Worm (Caenorhabditis elegans) whole organism, dauer: ENCODE measurements around the gene Y46G5A.38.

Source experiments
- unc-62 ChIP-seq: sonication (generic microtip); optimal IDR thresholded peaks from 2 replicates; lab custom pipeline; 2017; ENCODE audit warnings: missing biosample characterization, missing genetic modification reagents, missing genetic modification characterization

Y46G5A.38 gene

DNA sequence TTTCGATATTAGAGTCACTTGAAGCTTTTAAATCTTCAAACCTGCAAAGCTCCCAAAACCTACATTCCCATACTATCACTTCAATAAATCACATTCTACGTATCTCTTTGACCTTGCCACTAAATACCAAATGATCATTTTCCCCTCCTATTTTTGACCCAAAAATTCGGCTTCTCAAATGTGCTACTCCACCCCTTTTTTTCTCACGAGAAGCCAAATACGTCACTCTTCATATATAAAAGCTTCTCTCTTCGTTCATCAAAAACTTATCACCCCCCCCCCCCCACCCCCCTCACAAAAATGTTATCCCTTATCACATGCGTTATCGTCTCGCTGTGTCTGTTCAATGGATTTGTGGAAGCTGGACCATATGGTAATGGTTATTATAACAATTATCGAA is at the start of gene Y46G5A.38:
TSS of gene Y46G5A.38 (plus strand) at position 301 of the 400 bp plus-strand sequence.
- no peak for TF ChIP-seq unc-62 (GFP tag; lab: Kevin White, UChicago)

DNA sequence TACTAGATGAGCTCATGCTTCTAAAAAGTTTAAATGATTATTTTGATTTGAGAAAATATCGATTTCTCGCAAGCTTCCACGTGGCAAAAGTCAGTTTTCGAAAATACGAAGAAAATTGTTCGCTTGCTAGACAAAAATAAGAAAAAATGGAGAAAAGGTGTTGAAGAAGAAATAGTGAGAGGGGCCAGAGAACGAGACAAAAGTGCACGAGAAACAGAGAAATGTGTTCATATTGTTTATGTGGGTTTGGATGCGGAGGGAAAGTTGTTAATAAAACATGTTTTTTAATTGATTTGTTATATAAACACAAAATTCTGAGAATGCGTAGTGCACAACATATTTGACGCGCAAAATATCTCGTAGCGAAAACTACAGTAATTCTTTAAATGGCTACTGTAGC is 41.5 kb upstream of the Y46G5A.38 start, which contains the start of gene Y46G5A.15:
TSS of gene Y46G5A.15 (minus strand) at position 26 of the 400 bp plus-strand sequence.
- TF ChIP-seq unc-62 (GFP tag; lab: Kevin White, UChicago) = no peak

ce11 chrII:12787831-12788248 is 39.0 kb upstream of the Y46G5A.38 start, which contains the start of gene alkb-7:
Gene alkb-7 (minus strand): TSS chrII:12788153.
- TF ChIP-seq unc-62 (GFP tag; lab: Kevin White, UChicago) = no peak

DNA sequence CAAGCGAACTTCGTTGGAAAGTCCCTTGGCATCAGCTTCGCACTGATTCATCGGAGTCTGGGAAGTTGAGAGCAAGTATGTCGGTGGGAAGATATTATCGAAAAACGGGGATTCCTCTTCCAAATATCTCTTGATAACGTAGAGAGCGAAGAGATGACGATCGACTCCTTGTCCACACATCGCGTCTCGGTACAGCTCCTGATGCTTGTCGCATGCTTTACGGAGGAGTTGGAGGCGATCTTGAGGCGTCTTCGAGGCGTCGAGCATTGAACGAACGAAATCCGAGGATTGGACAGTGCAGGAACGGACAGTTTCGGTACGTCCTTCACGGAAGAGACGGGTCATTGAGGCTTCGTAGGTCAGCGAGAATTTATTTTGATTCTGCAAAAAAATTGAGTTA is 37.4 kb upstream of the Y46G5A.38 start:
- TF ChIP-seq unc-62 (GFP tag; lab: Kevin White, UChicago) = no peak

- no peak for TF ChIP-seq unc-62 (GFP tag; lab: Kevin White, UChicago)
These were observed 36.5 kb upstream of the Y46G5A.38 start for ce11 chrII:12790392-12790791.

DNA sequence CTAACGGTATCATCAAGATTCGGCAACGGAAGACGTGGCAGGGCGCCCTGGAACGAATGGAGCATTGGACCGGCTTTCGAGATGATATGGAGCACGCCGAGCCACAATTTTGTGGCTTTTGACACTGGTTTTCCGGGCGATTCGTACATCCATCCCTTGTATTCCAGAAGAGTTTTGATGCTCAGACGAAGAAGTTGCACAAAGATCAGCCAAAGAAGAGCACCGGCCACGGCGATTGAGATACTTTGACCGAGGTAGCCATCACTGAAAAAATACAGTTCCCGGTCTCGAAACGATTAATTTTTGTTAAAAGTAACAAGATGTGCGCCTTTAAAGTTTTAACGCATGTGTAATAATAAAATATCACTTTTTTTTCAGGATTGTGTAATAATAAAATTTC is 31.7 kb upstream of the Y46G5A.38 start:
- TF ChIP-seq unc-62 (GFP tag; lab: Kevin White, UChicago) = no peak

- TF ChIP-seq unc-62 (GFP tag; lab: Kevin White, UChicago) = no peak
These were observed 30.8 kb upstream of the Y46G5A.38 start, which contains the start of gene cpt-1 for ce11 chrII:12796040-12796502. Gene cpt-1 (minus strand): TSS chrII:12796452.

DNA sequence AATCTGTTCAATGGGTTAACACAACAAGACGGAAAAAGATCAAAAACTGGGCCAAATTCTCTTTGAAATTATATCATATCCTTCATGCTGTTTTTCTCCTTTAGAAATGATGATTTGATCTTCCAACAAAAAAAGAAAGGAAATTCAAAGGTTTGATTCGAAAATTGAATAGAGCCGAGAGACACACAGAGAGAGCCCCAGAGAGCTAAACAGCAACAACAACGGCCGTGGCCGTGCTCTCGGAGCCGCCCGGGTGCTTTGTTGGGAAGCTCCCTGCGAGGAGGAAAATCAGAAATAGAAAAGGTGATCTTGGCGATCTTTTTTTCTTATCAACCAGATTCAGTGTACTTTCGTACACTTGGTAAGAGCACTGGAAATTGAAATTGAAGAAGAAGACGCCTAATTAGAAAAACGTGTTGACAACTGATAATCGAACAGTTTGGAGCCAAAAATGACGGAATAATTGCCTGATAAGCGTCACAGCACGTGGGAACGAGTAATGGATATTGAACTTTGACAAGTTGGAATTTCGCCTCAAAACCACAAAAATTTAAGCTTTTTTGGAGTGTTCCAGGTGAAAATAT is 29.5 kb upstream of the Y46G5A.38 start:
- TF ChIP-seq unc-62 (GFP tag; lab: Kevin White, UChicago) = no peak

ce11 chrII:12798814-12799213 is 28.0 kb upstream of the Y46G5A.38 start:
- TF ChIP-seq unc-62 (GFP tag; lab: Kevin White, UChicago) = no peak

DNA sequence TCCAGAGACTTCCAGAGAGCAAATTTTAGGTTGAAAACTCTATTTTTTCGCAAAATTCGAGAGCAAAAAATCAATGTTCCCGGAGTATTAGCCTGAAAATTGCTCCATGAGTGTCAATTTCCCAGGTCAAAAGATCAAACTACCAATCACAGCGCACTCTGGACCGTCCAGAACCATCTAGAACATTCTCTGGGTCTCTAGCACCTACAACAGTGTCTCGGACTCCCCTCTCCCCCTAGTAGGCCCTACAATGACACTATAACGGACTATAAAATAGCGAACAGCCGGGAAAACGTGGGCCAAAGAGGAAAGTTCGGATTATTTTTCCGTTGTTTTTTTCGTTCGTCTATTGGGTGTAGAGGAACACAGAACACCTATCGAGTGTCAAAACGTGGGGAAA is 27.5 kb upstream of the Y46G5A.38 start:
- no peak for TF ChIP-seq unc-62 (GFP tag; lab: Kevin White, UChicago)

ce11 chrII:12799927-12800522 is 26.8 kb upstream of the Y46G5A.38 start:
- no peak for TF ChIP-seq unc-62 (GFP tag; lab: Kevin White, UChicago)

- TF ChIP-seq unc-62 (GFP tag; lab: Kevin White, UChicago) = no peak
These were observed 21.7 kb upstream of the Y46G5A.38 start, which contains the start of the genes Y46G5A.18 and Y46G5A.47 for ce11 chrII:12805161-12805560. Gene Y46G5A.18 (minus strand): TSS chrII:12805261. Gene Y46G5A.47 (minus strand): TSS chrII:12805306.

ce11 chrII:12805765-12806384 is 21.0 kb upstream of the Y46G5A.38 start:
- TF ChIP-seq unc-62 (GFP tag; lab: Kevin White, UChicago) = no peak

ce11 chrII:12806602-12807182 is 20.2 kb upstream of the Y46G5A.38 start, which contains the start of gene spds-1:
Gene spds-1 (plus strand): TSS chrII:12806899.
- TF ChIP-seq unc-62 (GFP tag; lab: Kevin White, UChicago) = no peak

- no peak for TF ChIP-seq unc-62 (GFP tag; lab: Kevin White, UChicago)
These were observed 18.1 kb upstream of the Y46G5A.38 start for ce11 chrII:12808746-12809145.

DNA sequence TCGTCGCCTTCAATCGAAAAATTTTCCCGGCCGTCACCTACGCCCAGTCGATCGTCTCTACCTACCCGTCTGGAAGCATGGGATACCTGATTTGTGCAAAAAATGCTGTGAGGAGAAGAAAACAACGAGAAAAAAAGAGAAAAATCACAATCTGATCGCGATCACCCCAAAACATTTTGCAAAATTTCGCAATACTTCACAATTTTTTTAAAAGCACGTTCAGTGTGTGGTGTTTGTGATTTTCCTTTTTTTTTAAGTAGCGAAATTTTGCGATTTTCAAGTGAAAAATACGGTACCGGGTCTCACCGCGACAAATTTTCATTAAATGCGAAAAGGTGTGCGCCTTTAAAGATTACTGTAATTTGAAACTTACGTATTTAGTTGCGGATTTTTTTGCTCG is 17.1 kb upstream of the Y46G5A.38 start:
- no peak for TF ChIP-seq unc-62 (GFP tag; lab: Kevin White, UChicago)
